Worm (Caenorhabditis elegans) whole organism, L1 larva: ENCODE results near the gene C45G9.10.
"Not testable (repeated sequence)": the region's sequence is repeated elsewhere in the genome, so short reads cannot be mapped to it uniquely, and the experiment has no call there.

ENCODE experiments used
- Y116A8C.19 ChIP-seq: sonication (generic microtip); optimal IDR thresholded peaks from 2 replicates; lab custom pipeline; 2016; ENCODE audit warnings: missing compliant biosample characterization, missing genetic modification characterization, borderline replicate concordance
- aha-1 ChIP-seq: fragments of 150-350 bp; optimal IDR thresholded peaks from 2 replicates; lab custom pipeline; 2014; ENCODE audit warnings: missing biosample characterization, missing genetic modification characterization
- alr-1 ChIP-seq: fragments of 200-800 bp; sonication (Bioruptor generic); optimal IDR thresholded peaks from 2 replicates; lab custom pipeline; 2018; ENCODE audit warnings: borderline replicate concordance, mild to moderate bottlenecking, missing genetic modification characterization, missing compliant biosample characterization
- aly-2 ChIP-seq: fragments of 150-350 bp; optimal IDR thresholded peaks from 2 replicates; lab custom pipeline; 2014; ENCODE audit warnings: missing biosample characterization, missing genetic modification characterization
- ceh-82 ChIP-seq, 3 experiments: fragments of 150-350 bp in 1 of 3; sonication (generic microtip) in 2 of 3; optimal IDR thresholded peaks; 2 replicates each; lab custom pipeline; 2014 to 2017; ENCODE audit warnings: missing biosample characterization in 3 of 3, missing genetic modification characterization in 3 of 3
- ceh-90 ChIP-seq: sonication (generic microtip); optimal IDR thresholded peaks from 2 replicates; lab custom pipeline; 2016; ENCODE audit warnings: missing genetic modification characterization, missing compliant biosample characterization
- dpl-1 ChIP-seq, 3 experiments: fragments of 150-350 bp in 2 of 3; sonication (generic microtip) in 1 of 3; optimal IDR thresholded peaks; 2 replicates each; lab custom pipeline; 2014 to 2017; ENCODE audit warnings: missing biosample characterization in 3 of 3, missing genetic modification characterization in 3 of 3, missing genetic modification reagents in 3 of 3
- dsc-1 ChIP-seq: sonication (generic microtip); optimal IDR thresholded peaks from 2 replicates; lab custom pipeline; 2016; ENCODE audit warnings: mild to moderate bottlenecking, missing genetic modification characterization, missing compliant biosample characterization
- efl-1 ChIP-seq, 4 experiments: fragments of 150-350 bp; optimal IDR thresholded peaks in 3 of 4; peaks in 1 of 4; 1 replicate in 1 of 4; 2 replicates in 3 of 4; lab custom pipeline; 2014; ENCODE audit warnings: missing biosample characterization in 2 of 4, missing genetic modification characterization in 2 of 4, missing genetic modification reagents in 2 of 4
- fkh-8 ChIP-seq: sonication (generic microtip); optimal IDR thresholded peaks from 2 replicates; lab custom pipeline; 2016; ENCODE audit warnings: mild to moderate bottlenecking, missing genetic modification characterization, missing compliant biosample characterization
- fos-1 ChIP-seq: fragments of 150-350 bp; optimal IDR thresholded peaks from 2 replicates; lab custom pipeline; 2014; ENCODE audit warnings: missing biosample characterization, missing genetic modification characterization
- grh-1 ChIP-seq: fragments of 200-800 bp; sonication (Bioruptor generic); IDR thresholded peaks from 2 replicates; pipeline ENCODE4 v1.3.6; 2022; ENCODE audit warnings: missing genetic modification reagents, missing genetic modification characterization, missing compliant biosample characterization
- hpl-2 ChIP-seq: fragments of 150-350 bp; optimal IDR thresholded peaks from 2 replicates; lab custom pipeline; 2014; ENCODE audit warnings: missing biosample characterization, missing genetic modification reagents, missing genetic modification characterization
- irx-1 ChIP-seq: sonication (generic microtip); optimal IDR thresholded peaks from 2 replicates; lab custom pipeline; 2016; ENCODE audit warnings: missing genetic modification characterization, missing compliant biosample characterization
- jun-1 ChIP-seq: fragments of 150-350 bp; optimal IDR thresholded peaks from 2 replicates; lab custom pipeline; 2014; ENCODE audit warnings: missing biosample characterization, missing genetic modification reagents, missing genetic modification characterization
- lin-13 ChIP-seq: fragments of 150-350 bp; optimal IDR thresholded peaks from 2 replicates; lab custom pipeline; 2014; ENCODE audit warnings: missing biosample characterization, missing genetic modification reagents, missing genetic modification characterization
- lin-35 ChIP-seq, 2 experiments: fragments of 150-350 bp; optimal IDR thresholded peaks; 2 replicates each; lab custom pipeline; 2014; ENCODE audit warnings: missing biosample characterization in 2 of 2, missing genetic modification characterization in 2 of 2, missing genetic modification reagents in 2 of 2
- lir-3 ChIP-seq: sonication (generic microtip); optimal IDR thresholded peaks from 2 replicates; lab custom pipeline; 2016; ENCODE audit warnings: mild to moderate bottlenecking, missing genetic modification characterization, moderate library complexity, missing compliant biosample characterization; ENCODE audit not compliant: poor library complexity
- lsy-2 ChIP-seq, 2 experiments: fragments of 150-350 bp; optimal IDR thresholded peaks; 2 replicates each; lab custom pipeline; 2014; ENCODE audit warnings: missing biosample characterization in 2 of 2, missing genetic modification characterization in 2 of 2
- mdl-1 ChIP-seq, 2 experiments: fragments of 150-350 bp; optimal IDR thresholded peaks; 2 replicates each; lab custom pipeline; 2014 to 2017; ENCODE audit warnings: missing biosample characterization in 2 of 2, missing genetic modification characterization in 2 of 2, inconsistent platforms in 1 of 2
- mep-1 ChIP-seq: fragments of 150-350 bp; optimal IDR thresholded peaks from 2 replicates; lab custom pipeline; 2014; ENCODE audit warnings: missing biosample characterization, missing genetic modification characterization
- nhr-237 ChIP-seq: fragments of 150-350 bp; optimal IDR thresholded peaks from 2 replicates; lab custom pipeline; 2014; ENCODE audit warnings: missing biosample characterization, missing genetic modification characterization
- nhr-28 ChIP-seq: fragments of 150-350 bp; optimal IDR thresholded peaks from 2 replicates; lab custom pipeline; 2014; ENCODE audit warnings: missing biosample characterization, missing genetic modification characterization
- nhr-77 ChIP-seq: fragments of 150-350 bp; optimal IDR thresholded peaks from 2 replicates; lab custom pipeline; 2014; ENCODE audit warnings: missing biosample characterization, missing genetic modification characterization
- nhr-84 ChIP-seq: sonication (generic microtip); optimal IDR thresholded peaks from 2 replicates; lab custom pipeline; 2017; ENCODE audit warnings: missing biosample characterization, missing genetic modification characterization
- pag-3 ChIP-seq: sonication (generic microtip); optimal IDR thresholded peaks from 2 replicates; lab custom pipeline; 2017; ENCODE audit warnings: missing genetic modification characterization, mild to moderate bottlenecking, missing compliant biosample characterization, antibody characterized with exemption, borderline replicate concordance; ENCODE audit not compliant: insufficient read depth
- pax-3 ChIP-seq: fragments of 200-800 bp; sonication (Bioruptor generic); optimal IDR thresholded peaks from 2 replicates; lab custom pipeline; 2018; ENCODE audit warnings: mild to moderate bottlenecking, missing genetic modification characterization, moderate library complexity, missing compliant biosample characterization
- pqm-1 ChIP-seq: sonication (generic microtip); optimal IDR thresholded peaks from 3 replicates; lab custom pipeline; 2017; ENCODE audit warnings: missing biosample characterization, missing genetic modification characterization
- skn-1 ChIP-seq: fragments of 150-350 bp; optimal IDR thresholded peaks from 2 replicates; lab custom pipeline; 2014; ENCODE audit warnings: missing biosample characterization, missing genetic modification characterization
- snpc-4 ChIP-seq: fragments of 150-350 bp; optimal IDR thresholded peaks from 2 replicates; lab custom pipeline; 2014; ENCODE audit warnings: missing biosample characterization, missing genetic modification characterization
- sup-37 ChIP-seq: fragments of 200-800 bp; sonication (Bioruptor generic); optimal IDR thresholded peaks from 2 replicates; lab custom pipeline; 2018; ENCODE audit warnings: mild to moderate bottlenecking, missing genetic modification characterization, missing compliant biosample characterization
- unc-62 ChIP-seq: fragments of 150-350 bp; optimal IDR thresholded peaks from 2 replicates; lab custom pipeline; 2014; ENCODE audit warnings: missing biosample characterization, missing genetic modification reagents, missing genetic modification characterization
- vab-15 ChIP-seq: sonication (generic microtip); optimal IDR thresholded peaks from 2 replicates; lab custom pipeline; 2017; ENCODE audit warnings: missing genotype, mild to moderate bottlenecking, missing genetic modification characterization, missing compliant biosample characterization
- ztf-4 ChIP-seq: fragments of 150-350 bp; optimal IDR thresholded peaks from 2 replicates; lab custom pipeline; 2014; ENCODE audit warnings: missing biosample characterization, missing genetic modification characterization

Gene C45G9.10

ce11 chrIII:5068675-5069233 is 7.1 kb upstream of the C45G9.10 start, which contains the start of the genes C45G9.11 and C45G9.2 (continued):
- TF ChIP-seq snpc-4 (tag; lab: Kevin White, UChicago) (peak; percentile 63), pqm-1 (no peak), aha-1 (tag; lab: Kevin White, UChicago) (no peak)

ce11 chrIII:5062406-5062805 is 708 bp upstream of the C45G9.10 start, which contains the start of gene C45G9.4:
C45G9.4 (plus strand) TSS chrIII:5062706.
- TF ChIP-seq lsy-2 (tag; optimal IDR thresholded peaks at IDR 0.05; lab: Kevin White, UChicago); ceh-82 (tag; optimal IDR thresholded peaks at IDR 0.05; lab: Kevin White, UChicago); sup-37: not testable (repeated sequence)

ce11 chrIII:5055709-5056108 is 6.0 kb downstream of the C45G9.10 start, which contains the start of gene C45G9.9:
C45G9.9 (minus strand) TSS chrIII:5055809.
- not testable (repeated sequence) for TF ChIP-seq fkh-8; ztf-4 (tag; lab: Kevin White, UChicago); nhr-237 (tag; lab: Kevin White, UChicago)

ce11 chrIII:5053541-5053940 is 8.2 kb downstream of the C45G9.10 start, which contains the start of gene C45G9.8:
C45G9.8 (minus strand) TSS chrIII:5053641.
- TF ChIP-seq irx-1 (no peak), alr-1 (no peak), hpl-2 (GFP tag; lab: Kevin White, UChicago) (no peak), nhr-77 (no peak), pag-3 (tag; lab: Kevin White, UChicago) (no peak), mdl-1 (tag; optimal IDR thresholded peaks at IDR 0.05; lab: Kevin White, UChicago) (no peak), lin-13 (GFP tag; lab: Kevin White, UChicago) (no peak), mep-1 (tag; lab: Kevin White, UChicago) (no peak), aha-1 (tag; lab: Kevin White, UChicago) (no peak), nhr-84 (no peak), ceh-90 (tag; lab: Kevin White, UChicago) (no peak), Y116A8C.19 (tag; lab: Kevin White, UChicago) (no peak), pax-3 (no peak), vab-15 (no peak), unc-62 (GFP tag; lab: Kevin White, UChicago) (no peak), grh-1 (GFP tag; lab: Robert Waterston, UW) (no peak)

- TF ChIP-seq ztf-4 (tag; lab: Kevin White, UChicago), result no peak
- no peak for TF ChIP-seq lin-35 (GFP tag; optimal IDR thresholded peaks at IDR 0.05; lab: Kevin White, UChicago)
- TF ChIP-seq efl-1 (optimal IDR thresholded peaks at IDR 0.05; lab: Kevin White, UChicago), result no peak
- TF ChIP-seq efl-1 (GFP tag; optimal IDR thresholded peaks at IDR 0.05 in 1 of 2; lab: Kevin White, UChicago), result no peak
- no peak for TF ChIP-seq aly-2
- TF ChIP-seq skn-1 (tag; lab: Kevin White, UChicago), result no peak
- no peak for TF ChIP-seq jun-1
- no peak for TF ChIP-seq nhr-28 (tag; lab: Kevin White, UChicago)
- no peak for TF ChIP-seq lir-3 (tag; lab: Kevin White, UChicago)
- no peak for TF ChIP-seq dpl-1 (GFP tag; optimal IDR thresholded peaks at IDR 0.05; lab: Kevin White, UChicago)
- TF ChIP-seq dsc-1 (tag; lab: Kevin White, UChicago), result no peak
- no peak for TF ChIP-seq hpl-2 (GFP tag; lab: Kevin White, UChicago)
- no peak for TF ChIP-seq fos-1 (tag; lab: Kevin White, UChicago)
- no peak for TF ChIP-seq alr-1
- no peak for TF ChIP-seq ceh-82 (tag; optimal IDR thresholded peaks at IDR 0.05; lab: Kevin White, UChicago)
Observed at ce11 chrIII:5051949-5052348, 9.7 kb downstream of the C45G9.10 start, which contains the start of gene C45G9.15. C45G9.15 (minus strand) TSS chrIII:5052049.
